Worm (Caenorhabditis elegans) whole organism, midembryonic: ENCODE results near the gene Y41C4A.22.

Experiments
- cog-1 ChIP-seq: sonication (generic microtip); optimal IDR thresholded peaks from 2 replicates; lab custom pipeline; 2016; ENCODE audit warnings: missing genetic modification characterization, missing compliant biosample characterization
- flt-1 ChIP-seq: fragments of 200-800 bp; sonication (Bioruptor generic); IDR thresholded peaks from 2 replicates; pipeline ENCODE4 v1.3.6; 2022; ENCODE audit warnings: missing genetic modification characterization, missing compliant biosample characterization
- klf-2 ChIP-seq: fragments of 200-800 bp; sonication (Bioruptor generic); conservative IDR thresholded peaks from 2 replicates; pipeline ENCODE4 v1.3.6; 2022; ENCODE audit warnings: missing genetic modification reagents, missing genetic modification characterization, missing compliant biosample characterization
- med-1 ChIP-seq: sonication (generic microtip); optimal IDR thresholded peaks from 2 replicates; lab custom pipeline; 2017; ENCODE audit warnings: missing genetic modification characterization, mild to moderate bottlenecking, missing compliant biosample characterization, antibody characterized with exemption, missing genetic modification reagents; ENCODE audit not compliant: insufficient read depth
- ref-1 ChIP-seq: fragments of 200-800 bp; sonication (Bioruptor generic); conservative IDR thresholded peaks from 2 replicates; pipeline ENCODE4 v1.3.6; 2022; ENCODE audit warnings: missing genetic modification reagents, missing genetic modification characterization, missing compliant biosample characterization
- tab-1 ChIP-seq: fragments of 200-800 bp; sonication (Bioruptor generic); IDR thresholded peaks from 2 replicates; pipeline ENCODE4 v1.3.6; 2022; ENCODE audit warnings: missing genetic modification characterization, missing compliant biosample characterization

DNA sequence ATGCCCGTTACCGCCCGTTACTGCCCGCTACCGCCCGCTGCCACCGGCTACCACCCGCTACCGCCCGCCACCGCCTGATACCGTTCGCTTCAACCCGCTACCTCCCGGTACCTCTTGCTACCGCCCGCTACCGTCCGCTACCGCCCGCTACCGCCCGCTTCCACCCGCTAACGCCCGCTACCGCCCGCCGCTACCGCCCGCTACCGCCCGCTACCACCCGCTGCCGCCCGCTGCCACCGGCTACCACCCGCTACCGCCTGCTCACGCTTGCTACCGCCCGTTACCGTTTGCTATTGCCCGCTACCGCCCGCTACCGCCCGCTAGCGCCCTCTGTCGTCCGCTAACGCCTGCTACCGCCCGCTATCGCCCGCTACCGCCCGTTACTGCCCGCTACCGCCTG, 6.8 kb downstream of the Y41C4A.22 start:
- TF ChIP-seq ref-1 (no peak), tab-1 (GFP tag; lab: Robert Waterston, UW) (no peak; the same call in 1 of the 2 replicates), klf-2 (no peak), cog-1 (tag; lab: Kevin White, UChicago) (no peak), med-1 (no peak), flt-1 (GFP tag; lab: Robert Waterston, UW) (no peak)
